Fruit fly (Drosophila melanogaster) whole organism, larva: ENCODE data around the gene Alg12.

Source experiments
- noc ChIP-seq: fragments of 200-800 bp; sonication (Bioruptor generic); optimal IDR thresholded peaks from 3 replicates; lab custom pipeline; 2019; ENCODE audit warnings: missing biosample characterization, mild to moderate bottlenecking, missing genetic modification characterization, moderate library complexity

The Alg12 gene

dm6 chr3R:9754487-9754886 lies 1.8 kb upstream of the Alg12 start, which contains the start of gene Tti1:
TSS of gene Tti1 (minus strand) at chr3R:9754686.
- TF ChIP-seq noc = no peak

- no peak for TF ChIP-seq noc
These were observed 3.3 kb downstream of the Alg12 start, which contains the start of gene Mpi for dm6 chr3R:9759360-9760191. TSS of gene Mpi (plus strand) at chr3R:9759622.

dm6 chr3R:9762955-9763931 lies 7.0 kb downstream of the Alg12 start, which contains the start of the genes Snap24 and CG8478:
TSS of gene Snap24 (minus strand) at chr3R:9763150.
TSS of gene CG8478 (plus strand) at chr3R:9763650.
- TF ChIP-seq noc = no peak

- peak; percentile 49 for TF ChIP-seq noc
These were observed 11.6 kb downstream of the Alg12 start, which contains the start of gene Naa80 for dm6 chr3R:9767620-9768592. TSS of gene Naa80 (plus strand) at chr3R:9767834.

- TF ChIP-seq noc = no peak
These were observed 12.6 kb downstream of the Alg12 start, which contains the start of gene MED6 for dm6 chr3R:9768884-9769283. TSS of gene MED6 (minus strand) at chr3R:9768984.

dm6 chr3R:9770127-9770526 lies 13.8 kb downstream of the Alg12 start:
- TF ChIP-seq noc = no peak

dm6 chr3R:9771519-9771972 lies 15.3 kb downstream of the Alg12 start, which contains the start of gene CG9471:
TSS of gene CG9471 (minus strand) at chr3R:9771542.
- peak; percentile 97 for TF ChIP-seq noc

DNA sequence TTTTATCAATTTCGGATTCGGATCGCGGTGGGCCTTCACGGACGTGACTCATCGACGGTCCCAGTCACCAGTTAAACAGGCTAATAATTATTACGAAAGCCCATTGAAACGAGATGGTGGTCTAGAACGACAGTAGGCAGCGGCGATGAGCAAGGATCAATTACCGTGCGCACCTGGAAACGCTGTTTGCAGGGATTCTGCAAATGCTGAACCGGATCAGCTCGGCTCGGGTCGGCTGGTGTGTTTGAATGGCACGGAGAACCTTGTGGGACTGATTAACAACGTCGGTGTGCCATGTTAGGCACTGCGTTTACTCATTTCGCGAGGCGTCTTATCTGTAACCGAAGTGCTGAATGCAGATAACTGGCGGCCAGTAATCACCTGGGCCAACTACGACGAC lies 17.9 kb downstream of the Alg12 start, which contains the start of gene Whamy:
Gene Whamy (minus strand): TSS at position 273 of the 400 bp plus-strand sequence.
- TF ChIP-seq noc = peak; percentile 73

DNA sequence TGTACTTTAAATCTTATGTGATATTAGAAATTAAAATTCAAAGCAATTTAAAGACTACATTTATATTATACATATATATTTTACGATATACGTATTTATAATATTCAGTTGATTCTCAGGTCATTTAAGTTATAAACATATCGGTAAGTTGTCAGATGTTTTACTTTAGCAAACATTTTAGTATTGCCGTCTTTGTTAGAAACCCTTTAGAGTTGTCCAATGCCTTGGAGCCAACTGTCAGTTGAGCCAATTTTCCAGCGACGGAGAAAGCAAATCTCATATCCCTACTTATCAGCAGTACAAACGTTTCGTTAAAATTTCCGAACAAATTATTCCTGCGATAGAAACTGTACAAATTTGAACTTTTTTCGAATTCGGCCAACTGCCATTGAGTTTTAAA lies 18.5 kb downstream of the Alg12 start, which contains the start of gene topi:
Gene topi (plus strand): TSS at position 301 of the 400 bp plus-strand sequence.
- TF ChIP-seq noc = no peak

dm6 chr3R:9777941-9778360 lies 21.7 kb downstream of the Alg12 start, which contains the start of gene RpS29:
TSS of gene RpS29 (plus strand) at chr3R:9778042.
- TF ChIP-seq noc = peak; percentile 73

DNA sequence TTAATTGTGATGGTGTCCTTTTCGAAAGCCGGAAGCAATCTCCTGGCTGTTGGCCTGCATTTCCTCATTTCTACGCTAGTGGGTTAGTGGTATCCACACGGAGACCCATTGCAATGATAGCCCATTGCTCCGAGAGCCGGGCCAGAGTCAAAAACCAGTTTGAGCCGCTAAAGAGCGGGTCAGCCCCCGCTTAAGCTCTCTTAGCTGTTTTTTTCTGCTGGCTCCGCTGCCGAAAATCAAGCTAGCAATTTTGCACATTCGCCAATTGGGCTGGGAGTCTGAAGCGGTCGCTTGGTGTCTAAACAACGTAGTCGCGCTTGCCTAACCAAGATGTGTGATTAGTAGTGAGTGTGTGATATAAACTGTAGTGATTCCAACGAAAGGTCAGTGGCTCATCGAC lies 23.5 kb downstream of the Alg12 start, which contains the start of gene CG12947:
Gene CG12947 (plus strand): TSS at position 301 of the 400 bp plus-strand sequence.
- TF ChIP-seq noc = no peak

dm6 chr3R:9783240-9783917 lies 27.1 kb downstream of the Alg12 start:
- TF ChIP-seq noc = no peak

- no peak for TF ChIP-seq noc
These were observed 28.2 kb downstream of the Alg12 start, which contains the start of the genes MtnA and CG8500 for dm6 chr3R:9784341-9785062. TSS of gene MtnA (minus strand) at chr3R:9784370. TSS of gene CG8500 (plus strand) at chr3R:9784653.
